Worm (Caenorhabditis elegans) whole organism, mixed stage, embryonic: ENCODE measurements around the gene C34E10.9.

ENCODE experiments used
- M03D4.4 ChIP-seq: sonication (generic microtip); optimal IDR thresholded peaks from 2 replicates; lab custom pipeline; 2017; ENCODE audit warnings: mild to moderate bottlenecking, missing genetic modification characterization, missing compliant biosample characterization
- bed-3 ChIP-seq: fragments of 200-800 bp; sonication (Bioruptor generic); optimal IDR thresholded peaks from 3 replicates; lab custom pipeline; 2018; ENCODE audit warnings: mild to moderate bottlenecking, missing genetic modification characterization, moderate library complexity, missing compliant biosample characterization
- blmp-1 ChIP-seq: fragments of 150-350 bp; optimal IDR thresholded peaks from 2 replicates; lab custom pipeline; 2014; ENCODE audit warnings: missing biosample characterization, missing genetic modification characterization
- ceh-39 ChIP-seq: fragments of 150-350 bp; optimal IDR thresholded peaks from 2 replicates; lab custom pipeline; 2014; ENCODE audit warnings: missing biosample characterization, missing genetic modification characterization
- ceh-43 ChIP-seq: fragments of 200-800 bp; sonication (Bioruptor generic); optimal IDR thresholded peaks from 2 replicates; lab custom pipeline; 2018; ENCODE audit warnings: mild to moderate bottlenecking, missing genetic modification characterization, moderate library complexity, missing compliant biosample characterization
- ceh-83 ChIP-seq: fragments of 200-800 bp; sonication (Bioruptor generic); optimal IDR thresholded peaks from 2 replicates; lab custom pipeline; 2018; ENCODE audit warnings: mild to moderate bottlenecking, missing genetic modification characterization, missing compliant biosample characterization
- ces-1 ChIP-seq: fragments of 150-350 bp; optimal IDR thresholded peaks from 2 replicates; lab custom pipeline; 2014; ENCODE audit warnings: missing biosample characterization, missing genetic modification reagents, missing genetic modification characterization
- cnd-1 ChIP-seq: fragments of 200-800 bp; sonication (Bioruptor generic); optimal IDR thresholded peaks from 2 replicates; lab custom pipeline; 2018; ENCODE audit warnings: mild to moderate bottlenecking, missing genetic modification characterization, missing compliant biosample characterization
- drap-1 ChIP-seq: fragments of 200-800 bp; sonication (Bioruptor generic); optimal IDR thresholded peaks from 3 replicates; lab custom pipeline; 2018; ENCODE audit warnings: mild to moderate bottlenecking, missing genetic modification characterization, missing compliant biosample characterization
- elt-1 ChIP-seq: sonication (generic microtip); optimal IDR thresholded peaks from 2 replicates; lab custom pipeline; 2017; ENCODE audit warnings: missing genetic modification characterization, mild to moderate bottlenecking, missing compliant biosample characterization, antibody characterized with exemption, moderate library complexity, borderline replicate concordance; ENCODE audit not compliant: insufficient read depth
- flh-1 ChIP-seq: fragments of 200-800 bp; sonication (Bioruptor generic); optimal IDR thresholded peaks from 2 replicates; lab custom pipeline; 2018; ENCODE audit warnings: mild to moderate bottlenecking, missing genetic modification characterization, moderate library complexity, missing compliant biosample characterization
- ham-2 ChIP-seq: fragments of 200-800 bp; sonication (Bioruptor generic); optimal IDR thresholded peaks from 2 replicates; lab custom pipeline; 2018; ENCODE audit warnings: mild to moderate bottlenecking, missing genetic modification characterization, missing compliant biosample characterization
- hlh-1 ChIP-seq: fragments of 150-350 bp; optimal IDR thresholded peaks from 2 replicates; lab custom pipeline; 2014; ENCODE audit warnings: missing biosample characterization, missing genetic modification reagents, missing genetic modification characterization
- lin-13 ChIP-seq: fragments of 150-350 bp; optimal IDR thresholded peaks from 2 replicates; lab custom pipeline; 2014; ENCODE audit warnings: missing biosample characterization, missing genetic modification characterization
- lin-32 ChIP-seq: fragments of 200-800 bp; sonication (Bioruptor generic); optimal IDR thresholded peaks from 2 replicates; lab custom pipeline; 2018; ENCODE audit warnings: mild to moderate bottlenecking, missing genetic modification characterization, missing compliant biosample characterization
- mab-5 ChIP-seq: fragments of 150-350 bp; optimal IDR thresholded peaks from 2 replicates; lab custom pipeline; 2014; ENCODE audit warnings: missing biosample characterization, missing genetic modification characterization
- mls-2 ChIP-seq: sonication (generic microtip); optimal IDR thresholded peaks from 2 replicates; lab custom pipeline; 2016; ENCODE audit warnings: mild to moderate bottlenecking, missing genetic modification characterization, moderate library complexity, missing compliant biosample characterization
- nhr-28 ChIP-seq: fragments of 150-350 bp; optimal IDR thresholded peaks from 2 replicates; lab custom pipeline; 2014; ENCODE audit warnings: missing biosample characterization, missing genetic modification characterization
- nhr-76 ChIP-seq: sonication (generic microtip); optimal IDR thresholded peaks from 2 replicates; lab custom pipeline; 2017; ENCODE audit warnings: missing biosample characterization, missing genetic modification characterization
- pha-4 ChIP-seq: fragments of 150-350 bp; optimal IDR thresholded peaks from 2 replicates; lab custom pipeline; 2018; ENCODE audit warnings: missing biosample characterization, missing genetic modification reagents, missing genetic modification characterization
- sem-2 ChIP-seq: fragments of 200-800 bp; sonication (Bioruptor generic); optimal IDR thresholded peaks from 2 replicates; lab custom pipeline; 2018; ENCODE audit warnings: mild to moderate bottlenecking, missing genetic modification characterization, missing compliant biosample characterization
- snpc-4 ChIP-seq: fragments of 150-350 bp; optimal IDR thresholded peaks from 2 replicates; lab custom pipeline; 2014; ENCODE audit warnings: missing biosample characterization, missing genetic modification characterization
- unc-120 ChIP-seq: sonication (generic microtip); optimal IDR thresholded peaks from 2 replicates; lab custom pipeline; 2017; ENCODE audit warnings: missing genetic modification characterization, missing compliant biosample characterization; ENCODE audit not compliant: poor library complexity, severe bottlenecking
- unc-39 ChIP-seq: fragments of 150-350 bp; optimal IDR thresholded peaks from 2 replicates; lab custom pipeline; 2014; ENCODE audit warnings: missing biosample characterization, missing genetic modification characterization
- unc-62 ChIP-seq: fragments of 150-350 bp; optimal IDR thresholded peaks from 2 replicates; lab custom pipeline; 2014; ENCODE audit warnings: missing biosample characterization, missing genetic modification reagents, missing genetic modification characterization
- zip-8 ChIP-seq: fragments of 150-350 bp; optimal IDR thresholded peaks from 2 replicates; lab custom pipeline; 2014; ENCODE audit warnings: missing biosample characterization, missing genetic modification characterization

Gene C34E10.9

ce11 chrIII:5273396-5273857 lies 10.2 kb upstream of the C34E10.9 start, which contains the start of gene ztf-8:
TSS of gene ztf-8 (minus strand) at chrIII:5273471.
- TF ChIP-seq ceh-43 (GFP tag; lab: Kevin White, UChicago): no peak
- peak; percentile 3 for TF ChIP-seq ces-1 (GFP tag; lab: Kevin White, UChicago)
- TF ChIP-seq, all 35 proteins: peak for 1

ce11 chrIII:5269814-5270213 lies 6.6 kb upstream of the C34E10.9 start, which contains the start of gene ZC395.4:
TSS of gene ZC395.4 (plus strand) at chrIII:5270114.
- TF ChIP-seq nhr-28 (no peak), drap-1 (GFP tag; lab: Kevin White, UChicago) (no peak), blmp-1 (tag; lab: Kevin White, UChicago) (no peak), lin-13 (tag; lab: Kevin White, UChicago) (no peak), elt-1 (tag; lab: Kevin White, UChicago) (no peak), snpc-4 (tag; lab: Kevin White, UChicago) (no peak)

- no peak for TF ChIP-seq lin-32 (GFP tag; lab: Kevin White, UChicago)
- no peak for TF ChIP-seq unc-62 (GFP tag; lab: Kevin White, UChicago)
- TF ChIP-seq bed-3: no peak
- no peak for TF ChIP-seq ceh-83
Observed at ce11 chrIII:5268486-5268885, 5.3 kb upstream of the C34E10.9 start.

- no peak for TF ChIP-seq mab-5 (tag; lab: Kevin White, UChicago)
- TF ChIP-seq zip-8 (tag; lab: Kevin White, UChicago): peak; percentile 11
Observed at ce11 chrIII:5267217-5267906, 4.2 kb upstream of the C34E10.9 start, which contains the start of gene ZC395.5. TSS of gene ZC395.5 (plus strand) at chrIII:5267848.

- TF ChIP-seq drap-1 (GFP tag; lab: Kevin White, UChicago) (no peak), ces-1 (GFP tag; lab: Kevin White, UChicago) (no peak), nhr-76 (tag; lab: Kevin White, UChicago) (no peak)
Observed at ce11 chrIII:5264813-5265212, 1.6 kb upstream of the C34E10.9 start, which contains the start of gene gro-1. TSS of gene gro-1 (plus strand) at chrIII:5265113.

- TF ChIP-seq nhr-28 (no peak), ceh-39 (tag; lab: Kevin White, UChicago) (no peak), cnd-1 (tag; lab: Kevin White, UChicago) (no peak), flh-1 (no peak), sem-2 (GFP tag; lab: Kevin White, UChicago) (no peak), lin-13 (tag; lab: Kevin White, UChicago) (no peak), mab-5 (tag; lab: Kevin White, UChicago) (no peak), ces-1 (GFP tag; lab: Kevin White, UChicago) (no peak), unc-62 (GFP tag; lab: Kevin White, UChicago) (no peak), elt-1 (tag; lab: Kevin White, UChicago) (no peak), hlh-1 (tag; lab: Kevin White, UChicago) (no peak)
- TF ChIP-seq, all 35 proteins: peak for 0
Observed at ce11 chrIII:5260394-5260793, 2.8 kb downstream of the C34E10.9 start, which contains the start of gene gop-3. TSS of gene gop-3 (plus strand) at chrIII:5260694.

- TF ChIP-seq ceh-43 (GFP tag; lab: Kevin White, UChicago) (no peak), ham-2 (GFP tag; lab: Kevin White, UChicago) (no peak), blmp-1 (tag; lab: Kevin White, UChicago) (no peak), unc-62 (GFP tag; lab: Kevin White, UChicago) (no peak), ceh-83 (no peak), M03D4.4 (no peak), mls-2 (tag; lab: Kevin White, UChicago) (no peak), snpc-4 (tag; lab: Kevin White, UChicago) (no peak), flh-1 (no peak), pha-4 (tag; lab: Kevin White, UChicago) (no peak), unc-120 (tag; lab: Kevin White, UChicago) (no peak), unc-39 (tag; lab: Kevin White, UChicago) (no peak), mab-5 (tag; lab: Kevin White, UChicago) (no peak), cnd-1 (tag; lab: Kevin White, UChicago) (no peak)
Observed at ce11 chrIII:5258918-5259317, 4.3 kb downstream of the C34E10.9 start, which contains the start of gene gop-2. TSS of gene gop-2 (plus strand) at chrIII:5259023.
